Fruit fly (Drosophila melanogaster) Kc167 (cell line): ENCODE measurements around the gene CG42329.

Experiments used
- Myc ChIP-seq: fragments of >200 bp; optimal IDR thresholded peaks from 2 replicates; lab custom pipeline; 2017; ENCODE audit warnings: missing external identifiers
- Sin3A ChIP-seq: fragments of >200 bp; optimal IDR thresholded peaks from 2 replicates; lab custom pipeline; 2018; ENCODE audit warnings: missing external identifiers
- h ChIP-seq: fragments of >200 bp; optimal IDR thresholded peaks from 3 replicates; lab custom pipeline; 2018; ENCODE audit warnings: missing external identifiers
- insv ChIP-seq: fragments of >200 bp; optimal IDR thresholded peaks from 3 replicates; lab custom pipeline; 2018; ENCODE audit warnings: missing external identifiers
- psq ChIP-seq: fragments of >200 bp; optimal IDR thresholded peaks from 2 replicates; lab custom pipeline; 2017; ENCODE audit warnings: missing external identifiers
- ttk ChIP-seq: sonication (Bioruptor generic); optimal IDR thresholded peaks from 2 replicates; lab custom pipeline; 2017; ENCODE audit warnings: missing external identifiers

CG42329 gene

DNA sequence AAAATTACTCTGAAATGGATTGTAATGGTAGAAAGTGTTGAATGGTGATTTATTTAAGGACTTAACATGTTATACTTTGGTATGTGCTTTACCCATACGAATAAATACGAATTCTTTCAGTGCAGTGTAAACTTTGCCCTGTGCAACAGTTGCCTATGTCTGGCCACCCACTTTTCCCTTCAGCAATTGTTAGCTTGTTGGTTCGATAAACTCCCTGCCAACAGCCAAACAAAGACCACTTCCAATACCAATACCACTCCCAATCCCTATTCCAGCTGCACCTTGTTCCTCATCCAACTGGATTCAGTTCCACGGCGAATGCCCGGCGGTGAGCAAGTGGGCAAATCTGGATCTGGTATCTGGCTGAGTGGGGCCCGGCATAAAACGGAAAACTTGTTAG, 15.2 kb upstream of the CG42329 start, which contains the start of gene CG14342:
CG14342 (plus strand) TSS at position 301 of the 400 bp plus-strand sequence.
- TF ChIP-seq insv (lab: Kevin White, UChicago) (no peak), ttk (lab: Kevin White, UChicago) (no peak), Sin3A (lab: Kevin White, UChicago) (no peak), Myc (no peak), psq (lab: Kevin White, UChicago) (no peak), h (lab: Kevin White, UChicago) (no peak)

DNA sequence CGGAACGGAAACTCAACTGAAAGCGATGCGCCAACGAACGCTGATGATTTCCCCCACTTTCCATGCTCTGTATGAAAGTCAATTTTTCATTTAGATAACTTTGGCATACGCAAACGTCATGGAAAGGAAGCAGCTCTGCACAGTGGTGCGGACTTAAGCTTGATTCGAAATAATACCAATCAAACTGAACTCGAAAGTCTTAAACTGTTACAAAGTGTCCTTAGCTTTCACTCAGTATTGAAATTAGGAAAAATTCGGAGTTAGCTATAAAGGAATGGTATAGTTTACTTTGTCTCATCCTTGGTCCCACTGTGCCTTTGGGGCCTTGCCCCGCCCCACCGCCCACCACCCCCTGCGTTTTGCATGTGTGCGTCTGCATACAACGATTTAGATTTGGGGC, 11.7 kb upstream of the CG42329 start:
- TF ChIP-seq h (lab: Kevin White, UChicago) = no peak
- no peak for TF ChIP-seq insv (lab: Kevin White, UChicago)
- no peak for TF ChIP-seq ttk (lab: Kevin White, UChicago)
- no peak for TF ChIP-seq Myc
- no peak for TF ChIP-seq psq (lab: Kevin White, UChicago)
- TF ChIP-seq Sin3A (lab: Kevin White, UChicago) = no peak

DNA sequence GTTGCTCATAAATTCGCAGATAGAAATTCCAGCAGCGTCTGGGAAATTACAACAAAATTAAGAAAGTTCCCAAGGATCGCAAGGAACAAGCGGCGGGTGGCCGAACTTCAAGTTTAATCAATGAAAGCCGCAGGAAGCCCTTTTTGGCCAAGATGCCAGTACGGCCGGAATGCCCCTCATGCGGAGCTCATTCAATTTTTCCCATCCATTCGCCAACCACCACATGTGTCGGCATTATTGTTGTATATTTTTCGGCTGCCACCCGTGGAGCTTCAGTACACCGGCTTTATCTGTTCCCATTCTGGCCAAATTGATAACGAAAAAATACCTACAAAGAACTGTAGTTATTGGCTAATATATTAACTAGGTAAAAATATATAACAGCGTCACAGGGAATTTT, 7.6 kb upstream of the CG42329 start:
- TF ChIP-seq Myc (no peak), insv (lab: Kevin White, UChicago) (no peak), ttk (lab: Kevin White, UChicago) (no peak), h (lab: Kevin White, UChicago) (no peak), psq (lab: Kevin White, UChicago) (no peak), Sin3A (lab: Kevin White, UChicago) (no peak)

DNA sequence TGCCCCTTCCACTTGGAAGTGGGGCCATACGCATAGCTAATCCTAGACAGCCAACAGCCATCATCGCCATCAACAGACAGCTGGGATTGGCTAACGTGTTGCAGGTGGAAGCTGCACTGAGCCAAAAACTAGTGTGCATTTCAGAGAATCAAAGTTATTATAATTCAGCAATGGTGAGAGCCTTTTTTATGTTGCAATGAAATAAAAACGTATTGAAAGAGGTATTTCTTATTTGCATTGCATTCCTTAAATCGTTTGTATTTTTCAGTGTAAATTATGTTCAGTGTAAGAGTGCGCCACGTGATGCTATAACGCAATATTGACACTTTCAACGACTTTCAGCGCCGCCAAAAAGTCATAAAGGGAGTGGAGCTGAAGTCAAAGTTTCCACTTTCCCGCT, 5.5 kb upstream of the CG42329 start:
- no peak for TF ChIP-seq Myc
- no peak for TF ChIP-seq insv (lab: Kevin White, UChicago)
- TF ChIP-seq ttk (lab: Kevin White, UChicago) = no peak
- TF ChIP-seq Sin3A (lab: Kevin White, UChicago) = no peak
- no peak for TF ChIP-seq h (lab: Kevin White, UChicago)
- no peak for TF ChIP-seq psq (lab: Kevin White, UChicago)

DNA sequence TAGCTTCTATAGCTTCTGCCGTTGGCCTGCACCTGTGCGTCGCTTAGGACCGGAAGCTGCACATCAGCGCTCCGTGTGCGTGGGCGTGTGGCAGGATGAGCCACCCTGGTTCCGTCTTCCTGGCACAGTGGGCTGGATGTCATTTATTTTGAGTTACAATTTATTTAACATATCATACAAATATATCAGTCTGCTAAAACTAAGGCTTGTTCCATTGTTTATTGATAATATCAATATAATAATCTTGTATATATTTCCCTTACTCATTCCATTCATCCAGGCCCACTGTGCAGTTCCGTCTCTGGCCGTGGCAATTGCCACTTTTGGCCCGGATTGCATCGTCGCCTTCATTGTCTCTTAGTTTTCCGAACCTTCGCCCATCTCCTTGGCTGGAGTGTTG, 4.6 kb upstream of the CG42329 start:
- TF ChIP-seq psq (lab: Kevin White, UChicago) (no peak), Myc (no peak), ttk (lab: Kevin White, UChicago) (no peak), Sin3A (lab: Kevin White, UChicago) (no peak), h (lab: Kevin White, UChicago) (no peak), insv (lab: Kevin White, UChicago) (no peak)

DNA sequence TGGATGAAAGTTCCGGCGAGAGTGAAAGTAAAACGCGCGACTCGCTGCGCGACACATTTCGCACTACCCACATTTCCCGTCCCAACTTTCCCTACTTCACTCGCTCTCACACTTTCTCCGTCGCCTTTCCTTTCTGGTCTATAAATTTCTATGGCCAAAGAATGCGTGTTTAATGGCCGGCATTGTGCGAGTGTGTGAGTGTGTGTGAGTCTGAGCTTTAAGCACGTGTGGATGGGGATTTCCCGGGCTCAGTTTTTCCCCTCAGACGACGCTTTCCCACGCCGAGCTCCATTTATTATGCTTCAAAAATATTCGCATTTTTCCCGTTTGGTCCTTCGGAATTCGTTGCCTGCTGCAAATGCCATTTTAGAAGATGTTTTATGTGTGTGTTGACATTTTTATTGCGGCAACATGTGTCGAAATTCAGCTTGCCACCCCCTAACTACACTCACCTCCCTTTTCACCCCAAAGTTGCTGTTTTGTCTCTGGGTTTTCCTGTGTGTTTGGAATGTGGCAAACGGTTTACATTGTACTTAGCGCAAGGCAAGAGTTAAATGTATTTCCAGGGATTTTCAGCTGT, 2.0 kb upstream of the CG42329 start:
- no peak for TF ChIP-seq Sin3A (lab: Kevin White, UChicago)
- no peak for TF ChIP-seq psq (lab: Kevin White, UChicago)
- no peak for TF ChIP-seq Myc

DNA sequence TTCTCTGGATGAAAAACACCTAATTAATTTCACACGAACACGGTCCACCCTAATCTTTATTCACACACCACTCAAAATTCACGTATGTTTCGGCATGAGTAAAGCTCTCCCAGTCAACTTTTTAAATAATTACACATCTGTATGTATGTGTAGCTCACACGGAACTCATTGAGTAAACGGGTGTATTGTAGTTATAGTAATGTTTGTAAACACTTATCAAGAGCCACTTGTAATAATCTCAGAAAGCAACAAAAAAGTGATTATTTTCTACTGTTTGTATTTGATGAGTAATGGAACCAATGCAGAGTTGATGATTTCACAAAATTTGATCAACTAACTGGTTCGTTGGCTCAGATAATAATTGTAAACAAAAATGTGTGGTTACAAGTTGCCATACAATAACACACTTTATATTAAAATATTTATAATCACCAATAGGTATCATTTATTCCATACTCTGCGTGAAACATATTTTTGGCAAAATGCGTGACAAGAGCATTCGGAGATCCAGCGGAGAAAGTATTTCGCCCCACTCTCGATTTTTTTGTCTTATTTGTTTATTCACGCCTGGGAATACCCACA, 1.1 kb upstream of the CG42329 start:
- TF ChIP-seq h (lab: Kevin White, UChicago) = no peak
- TF ChIP-seq insv (lab: Kevin White, UChicago) = no peak
- TF ChIP-seq ttk (lab: Kevin White, UChicago) = no peak
- TF ChIP-seq Myc = no peak

DNA sequence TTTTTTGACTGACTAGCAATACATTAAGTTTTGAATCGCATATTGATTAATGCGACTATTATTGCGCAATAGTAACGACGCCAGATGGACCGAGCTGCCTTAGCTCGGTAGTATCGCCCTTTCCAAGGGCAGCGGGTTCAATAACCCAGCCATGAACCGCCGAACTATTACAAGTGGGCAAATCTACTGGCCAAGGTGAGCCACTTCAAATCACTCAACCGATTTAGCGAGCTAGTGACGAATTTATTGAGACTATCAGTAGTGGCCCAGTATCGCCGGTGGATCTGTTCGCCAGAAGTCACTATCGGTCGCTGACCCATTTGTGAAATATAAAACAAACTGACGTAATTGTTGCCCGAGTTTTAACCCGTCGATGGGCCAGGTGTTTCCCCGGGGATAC, 618 bp upstream of the CG42329 start:
- TF ChIP-seq ttk (lab: Kevin White, UChicago) = no peak
- TF ChIP-seq h (lab: Kevin White, UChicago) = no peak
- no peak for TF ChIP-seq insv (lab: Kevin White, UChicago)
- no peak for TF ChIP-seq Myc
- TF ChIP-seq Sin3A (lab: Kevin White, UChicago) = no peak
- TF ChIP-seq psq (lab: Kevin White, UChicago) = no peak

DNA sequence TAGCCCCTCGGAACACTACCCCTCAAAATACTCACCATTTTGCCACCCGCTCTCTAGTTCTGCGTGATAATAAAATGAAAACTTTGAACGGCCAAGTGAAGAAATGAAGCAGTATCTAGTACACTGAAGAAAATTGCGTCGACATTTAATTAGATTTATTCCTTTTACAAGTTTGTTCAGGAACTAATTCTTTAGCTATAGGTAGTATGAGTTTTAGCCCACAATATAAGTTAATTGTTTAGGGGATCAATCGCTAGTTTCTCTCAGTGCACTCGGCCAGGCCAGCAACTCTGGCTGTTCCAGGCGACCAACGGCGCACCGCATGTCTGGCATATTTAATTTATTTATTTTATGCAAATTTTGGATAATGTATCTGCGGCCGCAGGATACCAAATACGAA, 11.6 kb downstream of the CG42329 start:
- TF ChIP-seq Sin3A (lab: Kevin White, UChicago) = no peak
- TF ChIP-seq psq (lab: Kevin White, UChicago) = no peak
- TF ChIP-seq insv (lab: Kevin White, UChicago) = no peak
- TF ChIP-seq Myc = no peak
- no peak for TF ChIP-seq ttk (lab: Kevin White, UChicago)

DNA sequence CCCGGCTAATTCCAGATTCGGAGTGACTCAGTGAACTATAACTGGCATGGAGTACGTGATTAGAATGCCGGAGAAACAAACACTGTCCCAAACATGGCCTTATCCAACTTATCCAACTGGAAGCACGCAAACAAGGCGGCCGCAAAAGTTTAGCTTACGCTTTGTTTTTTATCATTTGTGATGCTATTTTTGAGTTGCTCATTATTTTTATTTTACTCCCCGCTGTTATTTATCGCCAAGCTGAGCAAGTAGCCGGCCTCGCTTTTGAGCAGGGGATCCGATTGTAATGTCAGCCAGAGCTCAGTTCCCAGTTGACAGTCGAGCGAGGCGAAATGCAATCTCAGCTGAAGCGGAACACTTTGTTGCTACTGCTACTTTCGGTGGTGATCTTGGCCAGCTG, 20.6 kb downstream of the CG42329 start, which contains the start of gene CG5397:
CG5397 (plus strand) TSS at position 301 of the 400 bp plus-strand sequence.
- TF ChIP-seq insv (lab: Kevin White, UChicago) (no peak), h (lab: Kevin White, UChicago) (no peak), Myc (no peak), ttk (lab: Kevin White, UChicago) (no peak), psq (lab: Kevin White, UChicago) (no peak), Sin3A (lab: Kevin White, UChicago) (no peak)

DNA sequence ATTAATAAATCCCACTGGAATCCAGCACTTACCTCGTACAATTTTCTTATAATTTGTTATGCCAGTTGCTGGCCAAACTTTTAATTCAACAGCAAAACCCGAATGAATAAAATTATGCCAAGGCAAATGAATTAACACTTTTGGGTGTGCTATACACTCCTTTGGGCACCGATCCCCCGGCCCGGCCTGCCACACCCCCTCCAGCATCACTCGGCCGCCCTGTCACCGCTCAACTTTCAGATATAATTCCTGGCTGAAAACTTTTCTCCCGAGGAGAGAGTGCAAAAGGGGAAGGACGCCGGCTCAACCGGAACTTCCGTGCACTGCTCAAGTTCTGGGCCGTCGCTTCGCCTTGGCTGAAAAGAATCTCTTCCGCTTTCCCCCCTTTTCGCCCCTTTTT, 34.1 kb downstream of the CG42329 start:
- TF ChIP-seq Sin3A (lab: Kevin White, UChicago) = no peak
- no peak for TF ChIP-seq h (lab: Kevin White, UChicago)
- TF ChIP-seq insv (lab: Kevin White, UChicago) = no peak
- no peak for TF ChIP-seq ttk (lab: Kevin White, UChicago)
- no peak for TF ChIP-seq psq (lab: Kevin White, UChicago)
- TF ChIP-seq Myc = no peak

DNA sequence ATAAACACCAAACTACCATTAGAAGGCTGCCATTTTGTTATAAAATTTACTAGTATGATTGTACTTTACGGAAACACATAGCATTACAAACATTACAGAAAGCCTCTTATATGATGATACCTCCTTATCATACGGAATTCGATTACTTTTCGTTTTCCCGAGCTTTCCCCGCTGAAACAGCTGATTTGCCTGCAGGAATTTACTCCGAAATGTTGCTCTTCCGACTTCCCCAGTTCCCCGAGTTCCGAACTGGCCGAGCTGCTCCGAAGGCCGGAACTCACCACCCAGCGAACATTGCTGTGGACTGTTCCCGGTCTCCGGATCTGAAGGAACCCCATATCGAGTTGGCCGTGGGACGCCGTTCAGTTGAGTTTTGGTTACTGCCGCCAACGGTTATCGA, 36.9 kb downstream of the CG42329 start, which contains the start of gene robo3:
robo3 (plus strand) TSS at position 379 of the 400 bp plus-strand sequence.
- TF ChIP-seq insv (lab: Kevin White, UChicago) = no peak
- no peak for TF ChIP-seq Myc
- no peak for TF ChIP-seq Sin3A (lab: Kevin White, UChicago)
- TF ChIP-seq h (lab: Kevin White, UChicago) = no peak
- no peak for TF ChIP-seq ttk (lab: Kevin White, UChicago)
- no peak for TF ChIP-seq psq (lab: Kevin White, UChicago)
